Fruit fly (Drosophila melanogaster) whole organism, embryonic: ENCODE data around the gene GramD1B.

Source experiments
- Atf6 ChIP-seq: fragments of 200-800 bp; sonication (Bioruptor generic); IDR thresholded peaks from 2 replicates; pipeline ENCODE4 v1.3.6; 2022; ENCODE audit warnings: missing biosample characterization, missing genetic modification characterization
- Bgb ChIP-seq: fragments of 200-800 bp; sonication (Bioruptor generic); IDR thresholded peaks from 2 replicates; pipeline ENCODE4 v1.3.6; 2022; ENCODE audit warnings: missing biosample characterization, missing genetic modification characterization; ENCODE audit not compliant: partially characterized antibody
- CG10543 ChIP-seq: fragments of 200-800 bp; sonication (Bioruptor generic); optimal IDR thresholded peaks from 3 replicates; lab custom pipeline; 2017; ENCODE audit warnings: missing biosample characterization, mild to moderate bottlenecking, missing genetic modification characterization, moderate library complexity
- CG11504 ChIP-seq: fragments of 200-800 bp; sonication (Bioruptor generic); optimal IDR thresholded peaks from 3 replicates; lab custom pipeline; 2019; ENCODE audit warnings: missing biosample characterization, mild to moderate bottlenecking, missing genetic modification characterization, moderate library complexity
- CG12104 ChIP-seq: fragments of 200-800 bp; sonication (Bioruptor generic); optimal IDR thresholded peaks from 3 replicates; lab custom pipeline; 2016; ENCODE audit warnings: missing biosample characterization, missing genetic modification characterization
- CG13296 ChIP-seq: fragments of 200-800 bp; sonication (Bioruptor generic); optimal IDR thresholded peaks from 3 replicates; lab custom pipeline; 2018; ENCODE audit warnings: missing biosample characterization, mild to moderate bottlenecking, missing genetic modification characterization
- CG13424 ChIP-seq: fragments of 200-800 bp; sonication (Bioruptor generic); optimal IDR thresholded peaks from 2 replicates; lab custom pipeline; 2019; ENCODE audit warnings: missing biosample characterization, mild to moderate bottlenecking, missing genetic modification characterization, moderate library complexity
- CG16863 ChIP-seq: fragments of 200-800 bp; sonication (Bioruptor generic); optimal IDR thresholded peaks from 3 replicates; lab custom pipeline; 2016; ENCODE audit warnings: missing biosample characterization, missing genetic modification characterization
- CG2678 ChIP-seq: fragments of 200-800 bp; sonication (Bioruptor generic); optimal IDR thresholded peaks from 3 replicates; lab custom pipeline; 2019; ENCODE audit warnings: missing biosample characterization, mild to moderate bottlenecking, missing genetic modification characterization, moderate library complexity
- CG2712 ChIP-seq: fragments of 200-800 bp; optimal IDR thresholded peaks from 3 replicates; lab custom pipeline; 2019; ENCODE audit warnings: missing biosample characterization, mild to moderate bottlenecking, missing genetic modification characterization, moderate library complexity
- CG3065 ChIP-seq: fragments of 200-800 bp; sonication (Bioruptor generic); optimal IDR thresholded peaks from 2 replicates; lab custom pipeline; 2016; ENCODE audit warnings: missing biosample characterization, missing genetic modification characterization
- CG34376 ChIP-seq: fragments of 200-800 bp; sonication (Bioruptor generic); optimal IDR thresholded peaks from 2 replicates; lab custom pipeline; 2018; ENCODE audit warnings: missing biosample characterization, mild to moderate bottlenecking, missing genetic modification characterization
- CG34422 ChIP-seq: fragments of 200-800 bp; sonication (Bioruptor generic); IDR thresholded peaks from 3 replicates; pipeline ENCODE4 v1.3.6; 2022; ENCODE audit warnings: missing biosample characterization, missing genetic modification characterization
- CG3995 ChIP-seq: fragments of 200-800 bp; sonication (Bioruptor generic); optimal IDR thresholded peaks from 3 replicates; lab custom pipeline; 2016; ENCODE audit warnings: missing biosample characterization, missing genetic modification characterization
- CG8290 ChIP-seq, 3 experiments: fragments of 200-800 bp; sonication (Bioruptor generic); optimal IDR thresholded peaks; 2 replicates each; lab custom pipeline; 2016 to 2019; ENCODE audit warnings: missing biosample characterization in 3 of 3, missing genetic modification characterization in 3 of 3, mild to moderate bottlenecking in 2 of 3, moderate library complexity in 1 of 3
- CG8478 ChIP-seq: fragments of >200 bp; optimal IDR thresholded peaks from 2 replicates; lab custom pipeline; 2018
- CG9932 ChIP-seq: fragments of 200-800 bp; sonication (Bioruptor generic); IDR thresholded peaks from 2 replicates; pipeline ENCODE4 v1.3.6; 2022; ENCODE audit warnings: missing biosample characterization, missing genetic modification characterization
- CkIIα-i1 ChIP-seq: fragments of 200-800 bp; sonication (Bioruptor generic); IDR thresholded peaks from 2 replicates; pipeline ENCODE4 v1.3.6; 2022; ENCODE audit warnings: missing biosample characterization, missing genetic modification characterization
- Drgx ChIP-seq: fragments of 200-800 bp; sonication (Bioruptor generic); IDR thresholded peaks from 2 replicates; pipeline ENCODE4 v1.3.6; 2022; ENCODE audit warnings: missing biosample characterization, missing genetic modification characterization
- E2f2 ChIP-seq: fragments of 200-800 bp; sonication (Bioruptor generic); IDR thresholded peaks from 2 replicates; pipeline ENCODE4 v1.3.6; 2022; ENCODE audit warnings: missing biosample characterization, missing genetic modification characterization
- Ets65A ChIP-seq: fragments of 200-800 bp; sonication (Bioruptor generic); peaks from one replicate; lab custom pipeline; 2016; ENCODE audit warnings: missing biosample characterization, missing genetic modification characterization
- Fer2 ChIP-seq: fragments of 200-800 bp; sonication (Bioruptor generic); optimal IDR thresholded peaks from 2 replicates; lab custom pipeline; 2018; ENCODE audit warnings: missing biosample characterization, mild to moderate bottlenecking, missing genetic modification characterization, moderate library complexity
- Hsf ChIP-seq: fragments of 200-800 bp; sonication (Bioruptor generic); optimal IDR thresholded peaks from 3 replicates; lab custom pipeline; 2016; ENCODE audit warnings: missing biosample characterization, missing genetic modification characterization
- Lhr ChIP-seq: fragments of 200-800 bp; sonication (Bioruptor generic); optimal IDR thresholded peaks from 3 replicates; lab custom pipeline; 2017; ENCODE audit warnings: mild to moderate bottlenecking, missing biosample characterization, missing genetic modification reagents, missing genetic modification characterization
- MBD-R2 ChIP-seq: fragments of 200-800 bp; sonication (Bioruptor generic); IDR thresholded peaks from 2 replicates; pipeline ENCODE4 v1.3.6; 2022; ENCODE audit warnings: missing biosample characterization, missing genetic modification characterization
- Med ChIP-seq: fragments of 200-800 bp; sonication (Bioruptor generic); peaks from one replicate; lab custom pipeline; 2016; ENCODE audit warnings: missing biosample characterization, missing genetic modification characterization, mild to moderate bottlenecking, inconsistent platforms, moderate library complexity
- NFAT ChIP-seq: fragments of 200-800 bp; sonication (Bioruptor generic); IDR thresholded peaks from 2 replicates; pipeline ENCODE4 v1.3.6; 2022; ENCODE audit warnings: missing biosample characterization, missing genetic modification characterization
- PHDP ChIP-seq: fragments of 200-800 bp; sonication (Bioruptor generic); optimal IDR thresholded peaks from 3 replicates; lab custom pipeline; 2018; ENCODE audit warnings: missing biosample characterization, mild to moderate bottlenecking, missing genetic modification characterization, moderate library complexity
- Pdp1 ChIP-seq, 2 experiments: fragments of 200-800 bp; sonication (Bioruptor generic); optimal IDR thresholded peaks; 3 replicates each; lab custom pipeline; 2016; ENCODE audit warnings: missing biosample characterization in 2 of 2, missing genetic modification characterization in 2 of 2, mild to moderate bottlenecking in 1 of 2, moderate library complexity in 1 of 2
- Rx ChIP-seq: fragments of 200-800 bp; sonication (Bioruptor generic); IDR thresholded peaks from 2 replicates; pipeline ENCODE4 v1.3.6; 2022; ENCODE audit warnings: missing biosample characterization, missing genetic modification characterization
- Xrp1 ChIP-seq: fragments of 200-800 bp; sonication (Bioruptor generic); IDR thresholded peaks from 2 replicates; pipeline ENCODE4 v1.3.6; 2022; ENCODE audit warnings: missing biosample characterization, missing genetic modification characterization
- amos ChIP-seq: fragments of 200-800 bp; sonication (Bioruptor generic); IDR thresholded peaks from 2 replicates; pipeline ENCODE4 v1.3.6; 2022; ENCODE audit warnings: missing biosample characterization, missing genetic modification characterization; ENCODE audit not compliant: partially characterized antibody
- ara ChIP-seq: fragments of 200-800 bp; sonication (Bioruptor generic); IDR thresholded peaks from 2 replicates; pipeline ENCODE4 v1.3.6; 2022; ENCODE audit warnings: missing biosample characterization, missing genetic modification characterization
- btn ChIP-seq: fragments of 200-800 bp; sonication (Bioruptor generic); optimal IDR thresholded peaks from 2 replicates; lab custom pipeline; 2016; ENCODE audit warnings: missing biosample characterization, missing genetic modification characterization
- caup ChIP-seq: fragments of 200-800 bp; sonication (Bioruptor generic); optimal IDR thresholded peaks from 3 replicates; lab custom pipeline; 2017; ENCODE audit warnings: missing biosample characterization, mild to moderate bottlenecking, missing genetic modification characterization, moderate library complexity; ENCODE audit not compliant: severe bottlenecking
- cg ChIP-seq: fragments of 200-800 bp; sonication (Bioruptor generic); optimal IDR thresholded peaks from 3 replicates; lab custom pipeline; 2019; ENCODE audit warnings: missing biosample characterization, mild to moderate bottlenecking, missing genetic modification characterization, moderate library complexity
- crc ChIP-seq: fragments of 200-800 bp; sonication (Bioruptor generic); optimal IDR thresholded peaks from 2 replicates; lab custom pipeline; 2016; ENCODE audit warnings: missing biosample characterization, missing genetic modification characterization
- dmrt99B ChIP-seq: fragments of 200-800 bp; sonication (Bioruptor generic); optimal IDR thresholded peaks from 2 replicates; lab custom pipeline; 2018; ENCODE audit warnings: missing biosample characterization, mild to moderate bottlenecking, missing genetic modification characterization, moderate library complexity
- dysf ChIP-seq: fragments of 200-800 bp; sonication (Bioruptor generic); IDR thresholded peaks from 3 replicates; pipeline ENCODE4 v1.3.6; 2022; ENCODE audit warnings: missing biosample characterization, missing genetic modification characterization
- kah ChIP-seq: fragments of 200-800 bp; sonication (Bioruptor generic); optimal IDR thresholded peaks from 2 replicates; lab custom pipeline; 2018; ENCODE audit warnings: missing biosample characterization, mild to moderate bottlenecking, missing genetic modification characterization
- mam ChIP-seq: fragments of 200-800 bp; sonication (Bioruptor generic); optimal IDR thresholded peaks from 3 replicates; lab custom pipeline; 2016; ENCODE audit warnings: missing biosample characterization, missing genetic modification characterization
- peb ChIP-seq: fragments of 200-800 bp; sonication (Bioruptor generic); IDR thresholded peaks from 2 replicates; pipeline ENCODE4 v1.3.6; 2022; ENCODE audit warnings: missing biosample characterization, missing genetic modification characterization
- ranshi ChIP-seq: fragments of 200-800 bp; sonication (Bioruptor generic); IDR thresholded peaks from 2 replicates; pipeline ENCODE4 v1.3.6; 2022; ENCODE audit warnings: missing biosample characterization, missing genetic modification characterization
- sens ChIP-seq: fragments of 200-800 bp; sonication (Bioruptor generic); peaks from one replicate; lab custom pipeline; 2016; ENCODE audit warnings: missing biosample characterization, missing genetic modification characterization
- sens-2 ChIP-seq: fragments of 200-800 bp; sonication (Bioruptor generic); IDR thresholded peaks from 2 replicates; pipeline ENCODE4 v1.3.6; 2022; ENCODE audit warnings: missing biosample characterization, missing genetic modification characterization
- sima ChIP-seq: fragments of 200-800 bp; sonication (Bioruptor generic); optimal IDR thresholded peaks from 2 replicates; lab custom pipeline; 2016; ENCODE audit warnings: missing biosample characterization, missing genetic modification characterization
- slbo ChIP-seq: fragments of 200-800 bp; sonication (Bioruptor generic); IDR thresholded peaks from 2 replicates; pipeline ENCODE4 v1.3.6; 2022; ENCODE audit warnings: missing biosample characterization, missing genetic modification characterization
- unpg ChIP-seq: fragments of 200-800 bp; sonication (Bioruptor generic); optimal IDR thresholded peaks from 3 replicates; lab custom pipeline; 2018; ENCODE audit warnings: missing biosample characterization, mild to moderate bottlenecking, missing genetic modification characterization, moderate library complexity
- vnd ChIP-seq: fragments of 200-800 bp; sonication (Bioruptor generic); IDR thresholded peaks from 3 replicates; pipeline ENCODE4 v1.3.6; 2022; ENCODE audit warnings: missing biosample characterization, missing genetic modification characterization; ENCODE audit not compliant: partially characterized antibody
- wdn ChIP-seq: fragments of 200-800 bp; sonication (Bioruptor generic); IDR thresholded peaks from 2 replicates; pipeline ENCODE4 v1.3.6; 2022; ENCODE audit warnings: missing biosample characterization, missing genetic modification characterization

Gene GramD1B

DNA sequence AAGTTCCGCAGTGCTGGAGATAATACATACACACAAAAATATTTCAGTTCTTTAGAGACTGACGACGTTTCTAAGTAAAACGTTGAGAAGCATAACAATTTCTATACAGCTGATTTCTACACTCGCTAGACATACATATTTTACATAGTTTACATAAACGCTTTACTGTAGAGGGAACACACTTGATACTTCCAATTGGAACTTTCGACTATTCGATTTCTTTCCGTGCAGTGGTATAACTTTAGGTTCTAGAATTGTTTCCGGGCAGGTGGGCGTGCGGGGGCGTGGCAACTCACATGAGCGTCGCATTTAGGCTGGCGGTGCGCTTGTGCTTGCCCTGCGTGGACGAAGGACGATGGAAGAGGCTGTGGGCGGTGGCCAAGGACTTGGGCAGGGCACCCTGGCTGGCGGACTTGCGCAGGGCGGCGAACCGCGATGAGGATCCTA is 666 bp downstream of the GramD1B start (continued):
- TF ChIP-seq CG12104 (GFP tag; lab: Kevin White, UChicago) (peak; percentile 2), dmrt99B (peak; percentile 13), CG11504 (peak; percentile 37), Drgx (GFP tag; lab: Robert Waterston, UW) (0 out of 2 replicates have a peak, but pooled peaks have one; percentile 10), amos (peak; percentile 54), Bgb (GFP tag; lab: Robert Waterston, UW) (peak; percentile 67), Atf6 (GFP tag; lab: Robert Waterston, UW) (0 out of 2 replicates have a peak, but pooled peaks have one; percentile 13), Lhr (GFP tag; lab: Kevin White, UChicago) (no peak), Xrp1 (GFP tag; lab: Robert Waterston, UW) (0 out of 2 replicates have a peak, but pooled peaks have one; percentile 48), CG2678 (tag; lab: Kevin White, UChicago) (peak; percentile 16), vnd (GFP tag; lab: Robert Waterston, UW) (peak; percentile 22; the same call in 1 of the 3 replicates), CkIIα-i1 (0 out of 2 replicates have a peak, but pooled peaks have one; percentile 35), CG34376 (GFP tag; lab: Kevin White, UChicago) (no peak), MBD-R2 (no peak), kah (GFP tag; lab: Kevin White, UChicago) (no peak), ranshi (GFP tag; lab: Robert Waterston, UW) (no peak), CG2712 (tag; lab: Kevin White, UChicago) (peak; percentile 21), ara (GFP tag; lab: Robert Waterston, UW) (peak; percentile 50), crc (GFP tag; lab: Kevin White, UChicago) (no peak), CG3065 (peak; percentile 65), CG16863 (GFP tag; lab: Kevin White, UChicago) (no peak), cg (no peak), CG10543 (no peak), CG9932 (GFP tag; lab: Robert Waterston, UW) (no peak), caup (GFP tag; lab: Kevin White, UChicago) (peak; percentile 9), dysf (GFP tag; lab: Robert Waterston, UW) (no peak), CG8290 (GFP tag; optimal IDR thresholded peaks at IDR 0.05; lab: Kevin White, UChicago) (no peak), CG8290 (tag; optimal IDR thresholded peaks at IDR 0.05; lab: Kevin White, UChicago) (peak in 1 of 2 experiments; percentile 35), unpg (GFP tag; lab: Kevin White, UChicago) (peak; percentile 12), NFAT (GFP tag; lab: Robert Waterston, UW) (no peak), Fer2 (no peak), Rx (0 out of 2 replicates have a peak, but pooled peaks have one; percentile 14), CG13296 (peak; percentile 3), CG8478 (lab: Kevin White, UChicago) (no peak), CG3995 (GFP tag; lab: Kevin White, UChicago) (no peak), sima (GFP tag; lab: Kevin White, UChicago) (no peak), wdn (GFP tag; lab: Robert Waterston, UW) (0 out of 2 replicates have a peak, but pooled peaks have one; percentile 22), btn (GFP tag; lab: Kevin White, UChicago) (peak; percentile 5), peb (GFP tag; lab: Robert Waterston, UW) (no peak), Pdp1 (GFP tag; optimal IDR thresholded peaks at IDR 0.05; lab: Kevin White, UChicago) (peak in 1 of 2 experiments; percentile 8), CG34422 (GFP tag; lab: Robert Waterston, UW) (no peak), Ets65A (GFP tag; lab: Kevin White, UChicago) (peak; percentile 91), E2f2 (GFP tag; lab: Robert Waterston, UW) (peak; percentile 10; the same call in 1 of the 2 replicates), sens (peak; percentile 19), mam (GFP tag; lab: Kevin White, UChicago) (peak; percentile 29), Med (GFP tag; lab: Kevin White, UChicago) (peak; percentile 87), CG13424 (tag; lab: Kevin White, UChicago) (peak; percentile 15), Hsf (GFP tag; lab: Kevin White, UChicago) (peak; percentile 2), slbo (GFP tag; lab: Robert Waterston, UW) (peak; percentile 31; the same call in 1 of the 2 replicates), sens-2 (no peak), PHDP (tag; lab: Kevin White, UChicago) (peak; percentile 7)
